Worm (Caenorhabditis elegans) whole organism, late embryonic: ENCODE results near the gene C34F6.10.

ENCODE experiments used
- C08G9.2 ChIP-seq: sonication (generic microtip); optimal IDR thresholded peaks from 2 replicates; lab custom pipeline; 2016; ENCODE audit warnings: mild to moderate bottlenecking, missing genetic modification characterization, moderate library complexity, missing compliant biosample characterization
- C38D4.7 ChIP-seq: fragments of 200-800 bp; sonication (Bioruptor generic); optimal IDR thresholded peaks from 2 replicates; lab custom pipeline; 2018; ENCODE audit warnings: mild to moderate bottlenecking, missing genetic modification characterization, moderate library complexity, missing compliant biosample characterization
- F13H6.1 ChIP-seq: sonication (generic microtip); optimal IDR thresholded peaks from 2 replicates; lab custom pipeline; 2016; ENCODE audit warnings: missing genetic modification characterization, missing compliant biosample characterization
- ahr-1 ChIP-seq: sonication (generic microtip); optimal IDR thresholded peaks from 2 replicates; lab custom pipeline; 2016; ENCODE audit warnings: missing genetic modification characterization, missing compliant biosample characterization
- ceh-19 ChIP-seq: fragments of 200-800 bp; sonication (Bioruptor generic); optimal IDR thresholded peaks from 2 replicates; lab custom pipeline; 2018; ENCODE audit warnings: mild to moderate bottlenecking, missing genetic modification characterization, missing compliant biosample characterization
- ceh-2 ChIP-seq: sonication (generic microtip); optimal IDR thresholded peaks from 2 replicates; lab custom pipeline; 2016; ENCODE audit warnings: missing genotype, missing genetic modification characterization, missing compliant biosample characterization
- ceh-22 ChIP-seq: sonication (generic microtip); optimal IDR thresholded peaks from 2 replicates; lab custom pipeline; 2017; ENCODE audit warnings: missing biosample characterization, missing genetic modification characterization
- ceh-31 ChIP-seq: sonication (generic microtip); optimal IDR thresholded peaks from 2 replicates; lab custom pipeline; 2016; ENCODE audit warnings: missing genetic modification characterization, missing compliant biosample characterization
- ceh-34 ChIP-seq: sonication (generic microtip); optimal IDR thresholded peaks from 2 replicates; lab custom pipeline; 2016; ENCODE audit warnings: mild to moderate bottlenecking, missing genetic modification characterization, missing compliant biosample characterization
- ceh-48 ChIP-seq: sonication (generic microtip); optimal IDR thresholded peaks from 2 replicates; lab custom pipeline; 2016; ENCODE audit warnings: missing genetic modification characterization, inconsistent platforms, missing compliant biosample characterization
- ceh-6 ChIP-seq: fragments of 200-800 bp; sonication (Bioruptor generic); optimal IDR thresholded peaks from 2 replicates; lab custom pipeline; 2018; ENCODE audit warnings: mild to moderate bottlenecking, missing genetic modification characterization, missing compliant biosample characterization
- dve-1 ChIP-seq: sonication (generic microtip); optimal IDR thresholded peaks from 2 replicates; lab custom pipeline; 2017; ENCODE audit warnings: antibody characterized with exemption, mild to moderate bottlenecking, missing genetic modification characterization, missing compliant biosample characterization
- elt-2 ChIP-seq: sonication (generic microtip); optimal IDR thresholded peaks from 2 replicates; lab custom pipeline; 2016; ENCODE audit warnings: missing genetic modification reagents, missing genetic modification characterization, missing compliant biosample characterization
- ets-4 ChIP-seq: sonication (generic microtip); optimal IDR thresholded peaks from 2 replicates; lab custom pipeline; 2016; ENCODE audit warnings: missing genetic modification characterization, missing compliant biosample characterization
- eyg-1 ChIP-seq: sonication (generic microtip); optimal IDR thresholded peaks from 2 replicates; lab custom pipeline; 2016; ENCODE audit warnings: missing genotype, missing genetic modification characterization, missing compliant biosample characterization
- fax-1 ChIP-seq: sonication (generic microtip); optimal IDR thresholded peaks from 2 replicates; lab custom pipeline; 2016; ENCODE audit warnings: missing genotype, missing genetic modification characterization, missing compliant biosample characterization
- fkh-6 ChIP-seq: sonication (generic microtip); optimal IDR thresholded peaks from 2 replicates; lab custom pipeline; 2016; ENCODE audit warnings: missing genetic modification characterization, missing compliant biosample characterization
- hlh-13 ChIP-seq: fragments of 200-800 bp; sonication (Bioruptor generic); optimal IDR thresholded peaks from 2 replicates; lab custom pipeline; 2018; ENCODE audit warnings: mild to moderate bottlenecking, missing genetic modification characterization, missing compliant biosample characterization
- hlh-15 ChIP-seq: sonication (generic microtip); optimal IDR thresholded peaks from 2 replicates; lab custom pipeline; 2016; ENCODE audit warnings: missing genetic modification characterization, missing compliant biosample characterization
- hlh-30 ChIP-seq: sonication (generic microtip); optimal IDR thresholded peaks from 2 replicates; lab custom pipeline; 2017; ENCODE audit warnings: antibody characterized with exemption, missing genetic modification characterization, missing compliant biosample characterization; ENCODE audit not compliant: insufficient read depth
- hlh-8 ChIP-seq: sonication (generic microtip); optimal IDR thresholded peaks from 2 replicates; lab custom pipeline; 2016; ENCODE audit warnings: missing genotype, missing genetic modification characterization, missing compliant biosample characterization
- nhr-232 ChIP-seq: sonication (generic microtip); optimal IDR thresholded peaks from 2 replicates; lab custom pipeline; 2016; ENCODE audit warnings: missing genetic modification characterization, missing compliant biosample characterization
- npax-4 ChIP-seq: sonication (generic microtip); optimal IDR thresholded peaks from 2 replicates; lab custom pipeline; 2016; ENCODE audit warnings: missing genetic modification characterization, missing compliant biosample characterization
- odd-2 ChIP-seq: sonication (generic microtip); optimal IDR thresholded peaks from 2 replicates; lab custom pipeline; 2017; ENCODE audit warnings: antibody characterized with exemption, mild to moderate bottlenecking, missing genetic modification characterization, missing compliant biosample characterization
- pag-3 ChIP-seq: sonication (generic microtip); optimal IDR thresholded peaks from 2 replicates; lab custom pipeline; 2016; ENCODE audit warnings: missing compliant biosample characterization, missing genetic modification characterization, borderline replicate concordance
- pax-1 ChIP-seq: fragments of 150-350 bp; optimal IDR thresholded peaks from 2 replicates; lab custom pipeline; 2014; ENCODE audit warnings: missing biosample characterization, missing genetic modification characterization
- pha-2 ChIP-seq: sonication (generic microtip); optimal IDR thresholded peaks from 2 replicates; lab custom pipeline; 2017; ENCODE audit warnings: mild to moderate bottlenecking, missing genetic modification characterization, missing compliant biosample characterization
- pqm-1 ChIP-seq: sonication (generic microtip); optimal IDR thresholded peaks from 2 replicates; lab custom pipeline; 2016; ENCODE audit warnings: missing genetic modification characterization, missing compliant biosample characterization
- pros-1 ChIP-seq: fragments of 150-350 bp; optimal IDR thresholded peaks from 2 replicates; lab custom pipeline; 2014; ENCODE audit warnings: missing biosample characterization, missing genetic modification reagents, missing genetic modification characterization
- ref-2 ChIP-seq: sonication (generic microtip); optimal IDR thresholded peaks from 2 replicates; lab custom pipeline; 2016; ENCODE audit warnings: missing genetic modification characterization, missing compliant biosample characterization
- sdc-2 ChIP-seq: sonication (generic microtip); optimal IDR thresholded peaks from 2 replicates; lab custom pipeline; 2016; ENCODE audit warnings: missing genotype, missing genetic modification characterization, missing compliant biosample characterization
- sox-2 ChIP-seq: fragments of 200-800 bp; sonication (Bioruptor generic); IDR thresholded peaks from 2 replicates; pipeline ENCODE4 v1.3.6; 2022; ENCODE audit warnings: missing genetic modification reagents, missing genetic modification characterization, missing compliant biosample characterization
- sox-4 ChIP-seq: sonication (generic microtip); optimal IDR thresholded peaks from 2 replicates; lab custom pipeline; 2017; ENCODE audit warnings: mild to moderate bottlenecking, missing genetic modification characterization, inconsistent platforms, missing compliant biosample characterization
- ttx-3 ChIP-seq: sonication (generic microtip); optimal IDR thresholded peaks from 2 replicates; lab custom pipeline; 2016; ENCODE audit warnings: missing genetic modification reagents, missing genetic modification characterization, missing compliant biosample characterization
- unc-3 ChIP-seq, 2 experiments: fragments of 200-800 bp in 1 of 2; sonication (Bioruptor generic) in 1 of 2; sonication (generic microtip) in 1 of 2; conservative IDR thresholded peaks in 1 of 2; optimal IDR thresholded peaks in 1 of 2; 2 replicates each; pipeline versions ENCODE4 v1.3.6 to Lab custom; 2016 to 2022; ENCODE audit warnings: missing compliant biosample characterization in 2 of 2, missing genetic modification characterization in 2 of 2, missing genetic modification reagents in 1 of 2
- zip-5 ChIP-seq: sonication (generic microtip); optimal IDR thresholded peaks from 2 replicates; lab custom pipeline; 2016; ENCODE audit warnings: missing genetic modification characterization, missing compliant biosample characterization

The C34F6.10 gene

ce11 chrX:11240585-11241115 lies at the start of gene C34F6.10:
C34F6.10 (minus strand) TSS chrX:11240635.
- no peak for TF ChIP-seq pros-1 (tag; lab: Kevin White, UChicago)
- TF ChIP-seq nhr-232 (tag; lab: Kevin White, UChicago) = no peak
- no peak for TF ChIP-seq eyg-1
- no peak for TF ChIP-seq npax-4 (tag; lab: Kevin White, UChicago)
- no peak for TF ChIP-seq sox-2 (GFP tag; lab: Robert Waterston, UW)
- TF ChIP-seq fax-1 (tag; lab: Kevin White, UChicago) = no peak
- TF ChIP-seq fkh-6 (tag; lab: Kevin White, UChicago) = no peak
- TF ChIP-seq ceh-6 (GFP tag; lab: Kevin White, UChicago) = no peak
- no peak for TF ChIP-seq ets-4 (tag; lab: Kevin White, UChicago)
- no peak for TF ChIP-seq ttx-3
- no peak for TF ChIP-seq C08G9.2 (tag; lab: Kevin White, UChicago)
- TF ChIP-seq dve-1 (tag; lab: Kevin White, UChicago) = no peak
- TF ChIP-seq pax-1 (tag; lab: Kevin White, UChicago) = no peak
- TF ChIP-seq pha-2 = no peak
- TF ChIP-seq, all 69 proteins: peak for 0

- TF ChIP-seq elt-2 (peak; percentile 77), F13H6.1 (tag; lab: Kevin White, UChicago) (no peak), ceh-22 (tag; lab: Kevin White, UChicago) (no peak), hlh-8 (tag; lab: Kevin White, UChicago) (no peak), ref-2 (tag; lab: Kevin White, UChicago) (no peak), npax-4 (tag; lab: Kevin White, UChicago) (no peak)
These were observed 49.5 kb upstream of the C34F6.10 start for ce11 chrX:11289925-11290324.

- TF ChIP-seq ahr-1 (tag; lab: Kevin White, UChicago) (no peak), hlh-13 (GFP tag; lab: Kevin White, UChicago) (no peak), pqm-1 (tag; lab: Kevin White, UChicago) (no peak), unc-3 (GFP tag; conservative IDR thresholded peaks at IDR 0.05; lab: Robert Waterston, UW) (no peak), unc-3 (tag; optimal IDR thresholded peaks at IDR 0.05; lab: Kevin White, UChicago) (no peak), sdc-2 (tag; lab: Kevin White, UChicago) (no peak), ref-2 (tag; lab: Kevin White, UChicago) (no peak), zip-5 (tag; lab: Kevin White, UChicago) (no peak), ceh-48 (no peak), ceh-34 (tag; lab: Kevin White, UChicago) (no peak)
These were observed 47.2 kb upstream of the C34F6.10 start, which contains the start of gene F38B2.4 for ce11 chrX:11287617-11288016. F38B2.4 (minus strand) TSS chrX:11287717.

- TF ChIP-seq ceh-6 (GFP tag; lab: Kevin White, UChicago) (no peak), fkh-6 (tag; lab: Kevin White, UChicago) (no peak), fax-1 (tag; lab: Kevin White, UChicago) (no peak), pag-3 (tag; lab: Kevin White, UChicago) (no peak), ceh-31 (tag; lab: Kevin White, UChicago) (no peak), ceh-19 (no peak), hlh-15 (tag; lab: Kevin White, UChicago) (no peak), odd-2 (tag; lab: Kevin White, UChicago) (no peak), ahr-1 (tag; lab: Kevin White, UChicago) (no peak), hlh-30 (no peak), ceh-2 (tag; lab: Kevin White, UChicago) (no peak), sox-4 (tag; lab: Kevin White, UChicago) (no peak), elt-2 (no peak), sox-2 (GFP tag; lab: Robert Waterston, UW) (no peak), C38D4.7 (GFP tag; lab: Kevin White, UChicago) (no peak)
These were observed 45.8 kb upstream of the C34F6.10 start, which contains the start of gene F38B2.3 for ce11 chrX:11286246-11286645. F38B2.3 (minus strand) TSS chrX:11286346.
